Fruit fly (Drosophila melanogaster) whole organism, prepupa: Measurements from ENCODE around the gene CG12091.
A peak's percentile ranks its signal among the peaks of the same experiment; 100 is the strongest.

Source experiments
- Blimp-1 ChIP-seq: fragments of 200-800 bp; sonication (Bioruptor generic); optimal IDR thresholded peaks from 3 replicates; lab custom pipeline; 2017; ENCODE audit warnings: missing biosample characterization, missing genetic modification characterization, mild to moderate bottlenecking, moderate library complexity, missing genetic modification reagents
- CG11762 ChIP-seq: fragments of 200-800 bp; sonication (Bioruptor generic); optimal IDR thresholded peaks from 3 replicates; lab custom pipeline; 2016; ENCODE audit warnings: missing biosample characterization, missing genetic modification characterization; ENCODE audit not compliant: insufficient read depth
- CG11902 ChIP-seq: fragments of 200-800 bp; sonication (Bioruptor generic); optimal IDR thresholded peaks from 3 replicates; lab custom pipeline; 2016; ENCODE audit warnings: missing biosample characterization, missing genetic modification characterization
- CG15336 ChIP-seq: fragments of 200-800 bp; sonication (Bioruptor generic); IDR thresholded peaks from 2 replicates; pipeline ENCODE4 v1.3.6; 2022; ENCODE audit warnings: missing biosample characterization, missing genetic modification characterization
- CG1621 ChIP-seq: fragments of 200-800 bp; sonication (Bioruptor generic); optimal IDR thresholded peaks from 3 replicates; lab custom pipeline; 2018; ENCODE audit warnings: missing biosample characterization, mild to moderate bottlenecking, missing genetic modification characterization
- CG16779 ChIP-seq: fragments of 200-800 bp; sonication (Bioruptor generic); optimal IDR thresholded peaks from 3 replicates; lab custom pipeline; 2017; ENCODE audit warnings: missing biosample characterization, mild to moderate bottlenecking, missing genetic modification characterization
- CG3032 ChIP-seq: fragments of 200-800 bp; optimal IDR thresholded peaks from 2 replicates; lab custom pipeline; 2019; ENCODE audit warnings: missing biosample characterization, mild to moderate bottlenecking, missing genetic modification characterization, moderate library complexity
- CG31627 ChIP-seq: fragments of 200-800 bp; sonication (Bioruptor generic); optimal IDR thresholded peaks from 3 replicates; lab custom pipeline; 2016; ENCODE audit warnings: missing biosample characterization, missing genetic modification characterization
- CG32006 ChIP-seq: fragments of 200-800 bp; sonication (Bioruptor generic); optimal IDR thresholded peaks from 3 replicates; lab custom pipeline; 2017; ENCODE audit warnings: missing biosample characterization, mild to moderate bottlenecking, missing genetic modification characterization
- CG34406 ChIP-seq: fragments of 200-800 bp; sonication (Bioruptor generic); optimal IDR thresholded peaks from 3 replicates; lab custom pipeline; 2016; ENCODE audit warnings: missing biosample characterization, missing genetic modification characterization
- CG3919 ChIP-seq: fragments of 200-800 bp; sonication (Bioruptor generic); optimal IDR thresholded peaks from 3 replicates; lab custom pipeline; 2016; ENCODE audit warnings: missing biosample characterization, missing genetic modification characterization
- CG6163 ChIP-seq: fragments of 200-800 bp; sonication (Bioruptor generic); IDR thresholded peaks from 3 replicates; pipeline ENCODE4 v1.3.6; 2022; ENCODE audit warnings: missing biosample characterization, missing genetic modification characterization
- CG6276 ChIP-seq: fragments of 200-800 bp; sonication (Bioruptor generic); optimal IDR thresholded peaks from 2 replicates; lab custom pipeline; 2017; ENCODE audit warnings: missing biosample characterization, mild to moderate bottlenecking, missing genetic modification characterization
- CG6792 ChIP-seq: fragments of 200-800 bp; sonication (Bioruptor generic); optimal IDR thresholded peaks from 3 replicates; lab custom pipeline; 2016; ENCODE audit warnings: missing biosample characterization, missing genetic modification characterization
- CG6808 ChIP-seq: fragments of 200-800 bp; sonication (Bioruptor generic); optimal IDR thresholded peaks from 3 replicates; lab custom pipeline; 2017; ENCODE audit warnings: missing biosample characterization, missing genetic modification characterization, mild to moderate bottlenecking, moderate library complexity, missing genetic modification reagents
- CG6854 ChIP-seq: fragments of 200-800 bp; sonication (Bioruptor generic); optimal IDR thresholded peaks from 2 replicates; lab custom pipeline; 2017; ENCODE audit warnings: missing biosample characterization, mild to moderate bottlenecking, missing genetic modification characterization
- CG7368 ChIP-seq: fragments of 200-800 bp; sonication (Bioruptor generic); optimal IDR thresholded peaks from 3 replicates; lab custom pipeline; 2016; ENCODE audit warnings: missing biosample characterization, missing genetic modification characterization
- CG8119 ChIP-seq: fragments of 200-800 bp; sonication (Bioruptor generic); IDR thresholded peaks from 3 replicates; pipeline ENCODE4 v1.3.6; 2022; ENCODE audit warnings: missing biosample characterization, missing genetic modification characterization
- CG8632 ChIP-seq: fragments of 200-800 bp; sonication (Bioruptor generic); optimal IDR thresholded peaks from 3 replicates; lab custom pipeline; 2016; ENCODE audit warnings: missing biosample characterization, missing genetic modification characterization
- CG9139 ChIP-seq: fragments of 200-800 bp; sonication (Bioruptor generic); optimal IDR thresholded peaks from 3 replicates; lab custom pipeline; 2017; ENCODE audit warnings: missing biosample characterization, mild to moderate bottlenecking, missing genetic modification characterization
- Eip75B ChIP-seq: fragments of 200-800 bp; sonication (Bioruptor generic); optimal IDR thresholded peaks from 3 replicates; lab custom pipeline; 2016; ENCODE audit warnings: missing biosample characterization, missing genetic modification characterization
- Eip78C ChIP-seq: fragments of 200-800 bp; sonication (Bioruptor generic); peaks from one replicate; lab custom pipeline; 2016; ENCODE audit warnings: missing biosample characterization, missing genetic modification characterization
- Eip93F ChIP-seq: fragments of 200-800 bp; sonication (Bioruptor generic); optimal IDR thresholded peaks from 2 replicates; lab custom pipeline; 2016; ENCODE audit warnings: missing biosample characterization, mild to moderate bottlenecking, missing genetic modification characterization
- Ets21C ChIP-seq: fragments of 200-800 bp; sonication (Bioruptor generic); optimal IDR thresholded peaks from 3 replicates; lab custom pipeline; 2016; ENCODE audit warnings: missing biosample characterization, missing genetic modification characterization
- Ets96B ChIP-seq: fragments of 200-800 bp; optimal IDR thresholded peaks from 2 replicates; lab custom pipeline; 2019; ENCODE audit warnings: missing biosample characterization, mild to moderate bottlenecking, missing genetic modification characterization, moderate library complexity
- Gug ChIP-seq: fragments of 200-800 bp; sonication (Bioruptor generic); IDR thresholded peaks from 2 replicates; pipeline ENCODE4 v1.3.6; 2022; ENCODE audit warnings: missing biosample characterization, missing genetic modification characterization
- Hr38 ChIP-seq: sonication (Bioruptor generic); optimal IDR thresholded peaks from 2 replicates; lab custom pipeline; 2016; ENCODE audit warnings: missing biosample characterization, missing genetic modification characterization
- Hr39 ChIP-seq: fragments of 200-800 bp; sonication (Bioruptor generic); optimal IDR thresholded peaks from 2 replicates; lab custom pipeline; 2016; ENCODE audit warnings: missing biosample characterization, missing genetic modification characterization
- Hr4 ChIP-seq: fragments of 200-800 bp; sonication (Bioruptor generic); optimal IDR thresholded peaks from 3 replicates; lab custom pipeline; 2016; ENCODE audit warnings: missing biosample characterization, missing genetic modification characterization
- Lpt ChIP-seq: fragments of 200-800 bp; sonication (Bioruptor generic); optimal IDR thresholded peaks from 3 replicates; lab custom pipeline; 2016; ENCODE audit warnings: missing biosample characterization, missing genetic modification characterization
- OdsH ChIP-seq: fragments of 200-800 bp; sonication (Bioruptor generic); optimal IDR thresholded peaks from 3 replicates; lab custom pipeline; 2016; ENCODE audit warnings: missing biosample characterization, missing genetic modification characterization
- Smox ChIP-seq: fragments of 200-800 bp; sonication (Bioruptor generic); optimal IDR thresholded peaks from 3 replicates; lab custom pipeline; 2016; ENCODE audit warnings: missing biosample characterization, missing genetic modification characterization
- Sox102F ChIP-seq: fragments of 200-800 bp; sonication (Bioruptor generic); optimal IDR thresholded peaks from 2 replicates; lab custom pipeline; 2016; ENCODE audit warnings: missing biosample characterization, mild to moderate bottlenecking, missing genetic modification characterization
- Sox15 ChIP-seq: fragments of 200-800 bp; sonication (Bioruptor generic); optimal IDR thresholded peaks from 3 replicates; lab custom pipeline; 2016; ENCODE audit warnings: missing biosample characterization, missing genetic modification characterization
- achi ChIP-seq: fragments of 200-800 bp; sonication (Bioruptor generic); optimal IDR thresholded peaks from 3 replicates; lab custom pipeline; 2016; ENCODE audit warnings: missing biosample characterization, missing genetic modification characterization
- acj6 ChIP-seq: fragments of 200-800 bp; sonication (Bioruptor generic); optimal IDR thresholded peaks from 3 replicates; lab custom pipeline; 2016; ENCODE audit warnings: missing biosample characterization, missing genetic modification characterization
- cyc ChIP-seq: fragments of 200-800 bp; sonication (Bioruptor generic); optimal IDR thresholded peaks from 3 replicates; lab custom pipeline; 2016; ENCODE audit warnings: missing biosample characterization, missing genetic modification characterization
- dac ChIP-seq: fragments of 200-800 bp; sonication (Bioruptor generic); optimal IDR thresholded peaks from 2 replicates; lab custom pipeline; 2017; ENCODE audit warnings: missing biosample characterization, mild to moderate bottlenecking, missing genetic modification characterization
- dsx ChIP-seq: fragments of 200-800 bp; optimal IDR thresholded peaks from 3 replicates; lab custom pipeline; 2019; ENCODE audit warnings: missing biosample characterization, mild to moderate bottlenecking, missing genetic modification characterization, moderate library complexity; ENCODE audit not compliant: poor library complexity, severe bottlenecking
- eg ChIP-seq: fragments of 200-800 bp; sonication (Bioruptor generic); IDR thresholded peaks from 3 replicates; pipeline ENCODE4 v1.3.6; 2022; ENCODE audit warnings: missing biosample characterization, missing genetic modification characterization
- esn ChIP-seq: fragments of 200-800 bp; sonication (Bioruptor generic); optimal IDR thresholded peaks from 2 replicates; lab custom pipeline; 2016; ENCODE audit warnings: missing biosample characterization, mild to moderate bottlenecking, missing genetic modification characterization, moderate library complexity
- fd59A ChIP-seq: fragments of 200-800 bp; sonication (Bioruptor generic); optimal IDR thresholded peaks from 2 replicates; lab custom pipeline; 2017; ENCODE audit warnings: missing biosample characterization, mild to moderate bottlenecking, missing genetic modification characterization, missing genetic modification reagents
- fd85E ChIP-seq: fragments of 200-800 bp; sonication (Bioruptor generic); optimal IDR thresholded peaks from 3 replicates; lab custom pipeline; 2016; ENCODE audit warnings: missing biosample characterization, missing genetic modification characterization
- fkh ChIP-seq: fragments of 200-800 bp; sonication (Bioruptor generic); optimal IDR thresholded peaks from 3 replicates; lab custom pipeline; 2017; ENCODE audit warnings: missing biosample characterization, mild to moderate bottlenecking, missing genetic modification characterization, moderate library complexity
- lz ChIP-seq: fragments of 200-800 bp; sonication (Bioruptor generic); optimal IDR thresholded peaks from 3 replicates; lab custom pipeline; 2016; ENCODE audit warnings: missing biosample characterization, missing genetic modification characterization
- net ChIP-seq: fragments of 200-800 bp; sonication (Bioruptor generic); optimal IDR thresholded peaks from 3 replicates; lab custom pipeline; 2016; ENCODE audit warnings: missing biosample characterization, missing genetic modification characterization
- pdm3 ChIP-seq: fragments of 200-800 bp; sonication (Bioruptor generic); optimal IDR thresholded peaks from 3 replicates; lab custom pipeline; 2016; ENCODE audit warnings: missing biosample characterization, missing genetic modification characterization
- salr ChIP-seq, 2 experiments: fragments of 200-800 bp; sonication (Bioruptor generic); optimal IDR thresholded peaks; 3 replicates each; lab custom pipeline; 2016 to 2018; ENCODE audit warnings: missing biosample characterization in 2 of 2, missing genetic modification characterization in 2 of 2, mild to moderate bottlenecking in 1 of 2
- spab ChIP-seq: fragments of 200-800 bp; sonication (Bioruptor generic); optimal IDR thresholded peaks from 2 replicates; lab custom pipeline; 2017; ENCODE audit warnings: missing biosample characterization, mild to moderate bottlenecking, missing genetic modification characterization, missing genetic modification reagents
- svp ChIP-seq: fragments of 200-800 bp; sonication (Bioruptor generic); peaks from one replicate; lab custom pipeline; 2016; ENCODE audit warnings: missing biosample characterization, missing genetic modification characterization
- vri ChIP-seq: fragments of 200-800 bp; sonication (Bioruptor generic); optimal IDR thresholded peaks from 3 replicates; lab custom pipeline; 2016; ENCODE audit warnings: missing biosample characterization, mild to moderate bottlenecking, missing genetic modification characterization

Gene CG12091

dm6 chr3L:1536487-1537337 is at the start of gene CG12091, which contains the start of gene pns:
TSS of gene CG12091 (minus strand) at chr3L:1536835.
TSS of gene pns (plus strand) at chr3L:1537137.
- TF ChIP-seq vri (GFP tag; lab: Kevin White, UChicago) (peak; percentile 23), achi (GFP tag; lab: Kevin White, UChicago) (no peak), Gug (GFP tag; lab: Robert Waterston, UW) (0 out of 2 replicates have a peak, but pooled peaks have one; percentile 13), CG7368 (peak; percentile 39), CG15336 (GFP tag; lab: Robert Waterston, UW) (peak; percentile 54), Sox102F (GFP tag; lab: Kevin White, UChicago) (no peak), pdm3 (GFP tag; lab: Kevin White, UChicago) (no peak), lz (GFP tag; lab: Kevin White, UChicago) (peak; percentile 65), Hr39 (GFP tag; lab: Kevin White, UChicago) (no peak), CG6276 (GFP tag; lab: Kevin White, UChicago) (no peak), CG8119 (GFP tag; lab: Robert Waterston, UW) (peak; percentile 24; the same call in 1 of the 3 replicates), Sox15 (GFP tag; lab: Kevin White, UChicago) (no peak), CG16779 (tag; lab: Kevin White, UChicago) (no peak), esn (peak; percentile 63), Smox (no peak), CG3919 (GFP tag; lab: Kevin White, UChicago) (peak; percentile 64), CG11762 (GFP tag; lab: Kevin White, UChicago) (no peak), dsx (GFP tag; lab: Kevin White, UChicago) (no peak), CG32006 (GFP tag; lab: Kevin White, UChicago) (no peak), OdsH (GFP tag; lab: Kevin White, UChicago) (no peak), CG34406 (peak; percentile 24), fd59A (GFP tag; lab: Kevin White, UChicago) (no peak), CG31627 (GFP tag; lab: Kevin White, UChicago) (peak; percentile 60), cyc (peak; percentile 61), CG8632 (GFP tag; lab: Kevin White, UChicago) (peak; percentile 47), Eip75B (GFP tag; lab: Kevin White, UChicago) (peak; percentile 66), Eip93F (GFP tag; lab: Kevin White, UChicago) (no peak), net (GFP tag; lab: Kevin White, UChicago) (no peak), Eip78C (GFP tag; lab: Kevin White, UChicago) (peak; percentile 88), Ets96B (tag; lab: Kevin White, UChicago) (peak; percentile 20), Blimp-1 (no peak), svp (GFP tag; lab: Kevin White, UChicago) (peak; percentile 96), CG11902 (peak; percentile 3), Ets21C (GFP tag; lab: Kevin White, UChicago) (no peak), CG1621 (tag; lab: Kevin White, UChicago) (no peak), CG6792 (GFP tag; lab: Kevin White, UChicago) (peak; percentile 33), spab (GFP tag; lab: Kevin White, UChicago) (no peak), CG6808 (GFP tag; lab: Kevin White, UChicago) (no peak), Lpt (GFP tag; lab: Kevin White, UChicago) (peak; percentile 21), acj6 (GFP tag; lab: Kevin White, UChicago) (no peak), CG6854 (GFP tag; lab: Kevin White, UChicago) (peak; percentile 30), CG3032 (tag; lab: Kevin White, UChicago) (peak; percentile 58), Hr38 (GFP tag; lab: Kevin White, UChicago) (no peak), fkh (GFP tag; lab: Kevin White, UChicago) (peak; percentile 95), salr (GFP tag; optimal IDR thresholded peaks at IDR 0.05; lab: Kevin White, UChicago) (no peak), dac (GFP tag; lab: Kevin White, UChicago) (no peak), Hr4 (GFP tag; lab: Kevin White, UChicago) (no peak), fd85E (GFP tag; lab: Kevin White, UChicago) (no peak), eg (GFP tag; lab: Robert Waterston, UW) (peak; percentile 70), CG6163 (GFP tag; lab: Robert Waterston, UW) (peak; percentile 70; the same call in 2 of the 3 replicates), CG9139 (GFP tag; lab: Kevin White, UChicago) (no peak)
